Worm (Caenorhabditis elegans): ENCODE results near the gene egl-5.

egl-5 gene

ce11 chrIII:7814159-7815055 is at the start of gene egl-5:
TSS of gene egl-5 (plus strand) at chrIII:7814374.
- TF ChIP-seq skn-1 (tag; optimal IDR thresholded peaks at IDR 0.05) (peak; percentile 100), ceh-28 (tag; optimal IDR thresholded peaks at IDR 0.05) (no peak), jun-1 (tag; optimal IDR thresholded peaks at IDR 0.05) (no peak), nfya-1 (tag; optimal IDR thresholded peaks at IDR 0.05; ENCODE audit: insufficient read depth) (peak; percentile 79), egl-5 (tag; optimal IDR thresholded peaks at IDR 0.05) (peak; percentile 99), nhr-23 (tag; optimal IDR thresholded peaks at IDR 0.05) (peak; percentile 100), elt-2 (tag; optimal IDR thresholded peaks at IDR 0.05) (no peak), fkh-10 (GFP tag; optimal IDR thresholded peaks at IDR 0.05) (no peak)

ce11 chrIII:7765974-7766373 is 48.2 kb upstream of the egl-5 start, which contains the start of gene ZK686.2:
TSS of gene ZK686.2 (minus strand) at chrIII:7766052.
- TF ChIP-seq ceh-28 (tag; optimal IDR thresholded peaks at IDR 0.05) (peak; percentile 55), hmg-11 (tag; optimal IDR thresholded peaks at IDR 0.05) (no peak), R02D3.7 (tag; optimal IDR thresholded peaks at IDR 0.05) (peak; percentile 93), nfya-1 (tag; optimal IDR thresholded peaks at IDR 0.05; ENCODE audit: insufficient read depth) (peak; percentile 58), nhr-76 (tag; optimal IDR thresholded peaks at IDR 0.05) (no peak), elt-1 (tag; optimal IDR thresholded peaks at IDR 0.05) (no peak), fos-1 (tag; optimal IDR thresholded peaks at IDR 0.05) (no peak), unc-62 (GFP tag; optimal IDR thresholded peaks at IDR 0.05) (no peak), lin-15B (tag; optimal IDR thresholded peaks at IDR 0.05) (peak; percentile 35), tbx-2 (tag; optimal IDR thresholded peaks at IDR 0.05) (no peak), ztf-4 (tag; optimal IDR thresholded peaks at IDR 0.05) (no peak), nhr-43 (tag; optimal IDR thresholded peaks at IDR 0.05; ENCODE audit: poor library complexity, severe bottlenecking) (no peak), nhr-28 (tag; optimal IDR thresholded peaks at IDR 0.05) (no peak), sea-2 (GFP tag; optimal IDR thresholded peaks at IDR 0.05) (no peak), nhr-67 (tag; optimal IDR thresholded peaks at IDR 0.05) (no peak), ama-1 (optimal IDR thresholded peaks at IDR 0.05) (no peak), lin-39 (tag; optimal IDR thresholded peaks at IDR 0.05) (no peak), ZK546.5 (tag; optimal IDR thresholded peaks at IDR 0.05) (no peak), pqm-1 (tag; optimal IDR thresholded peaks at IDR 0.05) (no peak), nhr-237 (tag; optimal IDR thresholded peaks at IDR 0.05) (no peak), nhr-12 (tag; optimal IDR thresholded peaks at IDR 0.05) (no peak), ceh-16 (tag; optimal IDR thresholded peaks at IDR 0.05) (no peak), mml-1 (tag; optimal IDR thresholded peaks at IDR 0.05) (no peak), jun-1 (tag; optimal IDR thresholded peaks at IDR 0.05) (no peak), ceh-9 (tag; optimal IDR thresholded peaks at IDR 0.05) (no peak), eor-1 (tag; optimal IDR thresholded peaks at IDR 0.05) (no peak), pha-4 (tag; optimal IDR thresholded peaks at IDR 0.05) (peak; percentile 69), fkh-2 (tag; optimal IDR thresholded peaks at IDR 0.05) (no peak), nhr-77 (tag; optimal IDR thresholded peaks at IDR 0.05) (no peak), nhr-11 (tag; optimal IDR thresholded peaks at IDR 0.05) (no peak), mdl-1 (tag; optimal IDR thresholded peaks at IDR 0.05) (no peak), nhr-25 (tag; optimal IDR thresholded peaks at IDR 0.05) (no peak), ceh-82 (tag; optimal IDR thresholded peaks at IDR 0.05) (no peak), egl-27 (tag; optimal IDR thresholded peaks at IDR 0.05) (no peak), nhr-23 (tag; optimal IDR thresholded peaks at IDR 0.05) (peak; percentile 44), ztf-11 (tag; optimal IDR thresholded peaks at IDR 0.05) (no peak)

- TF ChIP-seq hmg-11 (tag; optimal IDR thresholded peaks at IDR 0.05) (no peak), daf-12 (tag; optimal IDR thresholded peaks at IDR 0.05) (no peak), skn-1 (tag; optimal IDR thresholded peaks at IDR 0.05) (no peak), nhr-12 (tag; optimal IDR thresholded peaks at IDR 0.05) (no peak), aly-2 (tag; optimal IDR thresholded peaks at IDR 0.05) (no peak), ama-1 (optimal IDR thresholded peaks at IDR 0.05) (no peak), nhr-43 (tag; optimal IDR thresholded peaks at IDR 0.05; ENCODE audit: poor library complexity, severe bottlenecking) (no peak), jun-1 (tag; optimal IDR thresholded peaks at IDR 0.05) (no peak), nhr-76 (tag; optimal IDR thresholded peaks at IDR 0.05) (no peak), pha-4 (tag; optimal IDR thresholded peaks at IDR 0.05) (no peak), tbx-2 (tag; optimal IDR thresholded peaks at IDR 0.05) (no peak), fkh-2 (tag; optimal IDR thresholded peaks at IDR 0.05) (no peak), ceh-9 (tag; optimal IDR thresholded peaks at IDR 0.05) (no peak), R02D3.7 (tag; optimal IDR thresholded peaks at IDR 0.05) (no peak), elt-3 (tag; optimal IDR thresholded peaks at IDR 0.05) (no peak)
These were observed 46.8 kb upstream of the egl-5 start, which contains the start of gene ZK686.5 for ce11 chrIII:7767415-7767814. TSS of gene ZK686.5 (minus strand) at chrIII:7767515.

Data from whole organism, L3 larva.